Worm (Caenorhabditis elegans) whole organism, L4 larva: ENCODE measurements around the gene srx-13.

Experiments
- F26F4.8 ChIP-seq: fragments of 200-800 bp; sonication (Bioruptor generic); conservative IDR thresholded peaks from 2 replicates; pipeline ENCODE4 v1.3.6; 2022; ENCODE audit warnings: missing genetic modification characterization, missing compliant biosample characterization
- T26A8.4 ChIP-seq: fragments of 200-800 bp; sonication (Bioruptor generic); IDR thresholded peaks from 2 replicates; pipeline ENCODE4 v1.3.6; 2022; ENCODE audit warnings: missing genetic modification characterization, missing compliant biosample characterization
- Y75B8A.6 ChIP-seq: fragments of 200-800 bp; sonication (Bioruptor generic); IDR thresholded peaks from 2 replicates; pipeline ENCODE4 v1.3.6; 2022; ENCODE audit warnings: missing genetic modification reagents, missing genetic modification characterization, missing compliant biosample characterization
- ZK337.2 ChIP-seq: fragments of 200-800 bp; sonication (Bioruptor generic); IDR thresholded peaks from 2 replicates; pipeline ENCODE4 v1.3.6; 2022; ENCODE audit warnings: missing genetic modification reagents, missing genetic modification characterization, missing compliant biosample characterization
- ZK546.5 ChIP-seq, 2 experiments: sonication (generic microtip); optimal IDR thresholded peaks; 2 replicates each; lab custom pipeline; 2017; ENCODE audit warnings: missing biosample characterization in 2 of 2, missing genetic modification characterization in 2 of 2
- arid-1 ChIP-seq: fragments of 200-800 bp; sonication (Bioruptor generic); conservative IDR thresholded peaks from 2 replicates; pipeline ENCODE4 v1.3.6; 2022; ENCODE audit warnings: missing genetic modification reagents, missing genetic modification characterization, missing compliant biosample characterization
- attf-4 ChIP-seq: sonication (generic microtip); optimal IDR thresholded peaks from 3 replicates; lab custom pipeline; 2017; ENCODE audit warnings: missing biosample characterization, missing genetic modification characterization
- ceh-20 ChIP-seq: fragments of 200-800 bp; sonication (Bioruptor generic); IDR thresholded peaks from 2 replicates; pipeline ENCODE4 v1.3.6; 2022; ENCODE audit warnings: missing genetic modification reagents, missing genetic modification characterization, missing compliant biosample characterization
- ceh-32 ChIP-seq: sonication (generic microtip); optimal IDR thresholded peaks from 2 replicates; lab custom pipeline; 2016; ENCODE audit warnings: mild to moderate bottlenecking, missing genetic modification characterization, missing compliant biosample characterization; ENCODE audit not compliant: poor library complexity
- ceh-82 ChIP-seq: sonication (generic microtip); optimal IDR thresholded peaks from 2 replicates; lab custom pipeline; 2017; ENCODE audit warnings: missing biosample characterization, missing genetic modification characterization
- cey-2 ChIP-seq: sonication (generic microtip); optimal IDR thresholded peaks from 3 replicates; lab custom pipeline; 2017; ENCODE audit warnings: missing genetic modification characterization, mild to moderate bottlenecking, missing compliant biosample characterization, antibody characterized with exemption, borderline replicate concordance; ENCODE audit not compliant: insufficient read depth
- ctbp-1 ChIP-seq: fragments of 200-800 bp; sonication (Bioruptor generic); IDR thresholded peaks from 2 replicates; pipeline ENCODE4 v1.3.6; 2022; ENCODE audit warnings: missing genetic modification reagents, missing genetic modification characterization, missing compliant biosample characterization
- daf-12 ChIP-seq: fragments of 150-350 bp; optimal IDR thresholded peaks from 2 replicates; lab custom pipeline; 2014; ENCODE audit warnings: missing biosample characterization, missing genetic modification reagents, missing genetic modification characterization
- daf-16 ChIP-seq, 3 experiments: sonication (generic microtip); optimal IDR thresholded peaks; 2 replicates each; lab custom pipeline; 2016 to 2017; ENCODE audit warnings: missing genetic modification characterization in 3 of 3, missing genetic modification reagents in 3 of 3, mild to moderate bottlenecking in 2 of 3, missing compliant biosample characterization in 2 of 3, missing biosample characterization in 1 of 3, moderate library complexity in 1 of 3
- daf-19 ChIP-seq: fragments of 200-800 bp; sonication (Bioruptor generic); conservative IDR thresholded peaks from 2 replicates; pipeline ENCODE4 v1.3.6; 2022; ENCODE audit warnings: missing genetic modification characterization, missing compliant biosample characterization
- dmd-6 ChIP-seq: fragments of 200-800 bp; sonication (Bioruptor generic); IDR thresholded peaks from 2 replicates; pipeline ENCODE4 v1.3.6; 2022; ENCODE audit warnings: missing genetic modification reagents, missing genetic modification characterization, missing compliant biosample characterization
- dpl-1 ChIP-seq: fragments of 150-350 bp; optimal IDR thresholded peaks from 2 replicates; lab custom pipeline; 2014; ENCODE audit warnings: missing biosample characterization, missing genetic modification reagents, missing genetic modification characterization
- fkh-10 ChIP-seq: fragments of 150-350 bp; optimal IDR thresholded peaks from 2 replicates; lab custom pipeline; 2014; ENCODE audit warnings: missing biosample characterization, missing genetic modification reagents, missing genetic modification characterization
- lin-15B ChIP-seq: fragments of 150-350 bp; sonication (generic microtip); optimal IDR thresholded peaks from 3 replicates; lab custom pipeline; 2014; ENCODE audit warnings: missing biosample characterization, missing genetic modification characterization
- lin-38 ChIP-seq: fragments of 200-800 bp; sonication (Bioruptor generic); IDR thresholded peaks from 2 replicates; pipeline ENCODE4 v1.3.6; 2022; ENCODE audit warnings: missing genetic modification reagents, missing genetic modification characterization, missing compliant biosample characterization
- madf-9 ChIP-seq: fragments of 200-800 bp; sonication (Bioruptor generic); conservative IDR thresholded peaks from 2 replicates; pipeline ENCODE4 v1.3.6; 2022; ENCODE audit warnings: missing genetic modification reagents, missing genetic modification characterization, missing compliant biosample characterization
- mdl-1 ChIP-seq, 2 experiments: fragments of 150-350 bp in 1 of 2; sonication (generic microtip) in 1 of 2; optimal IDR thresholded peaks; 2 replicates each; lab custom pipeline; 2014 to 2017; ENCODE audit warnings: missing biosample characterization in 2 of 2, missing genetic modification characterization in 2 of 2
- mep-1 ChIP-seq: fragments of 150-350 bp; sonication (generic microtip); optimal IDR thresholded peaks from 3 replicates; lab custom pipeline; 2014; ENCODE audit warnings: missing biosample characterization, missing genetic modification characterization
- mes-2 ChIP-seq: sonication (generic microtip); optimal IDR thresholded peaks from 2 replicates; lab custom pipeline; 2016; ENCODE audit warnings: missing genotype, mild to moderate bottlenecking, missing genetic modification characterization, missing compliant biosample characterization; ENCODE audit not compliant: poor library complexity, severe bottlenecking
- nhr-25 ChIP-seq: sonication (generic microtip); optimal IDR thresholded peaks from 2 replicates; lab custom pipeline; 2017; ENCODE audit warnings: missing genetic modification characterization, mild to moderate bottlenecking, missing compliant biosample characterization, antibody characterized with exemption, moderate library complexity, borderline replicate concordance; ENCODE audit not compliant: insufficient read depth
- nhr-28 ChIP-seq: fragments of 150-350 bp; optimal IDR thresholded peaks from 2 replicates; lab custom pipeline; 2014; ENCODE audit warnings: missing biosample characterization, missing genetic modification characterization
- pha-4 ChIP-seq, 2 experiments: fragments of 150-350 bp in 1 of 2; fragments of 200-800 bp in 1 of 2; sonication (Bioruptor generic) in 1 of 2; IDR thresholded peaks in 1 of 2; optimal IDR thresholded peaks in 1 of 2; 2 replicates each; pipeline versions ENCODE4 v1.3.6 to Lab custom; 2014 to 2022; ENCODE audit warnings: missing genetic modification characterization in 2 of 2, missing genetic modification reagents in 2 of 2, missing biosample characterization in 1 of 2, missing compliant biosample characterization in 1 of 2
- rbr-2 ChIP-seq: sonication (generic microtip); optimal IDR thresholded peaks from 2 replicates; lab custom pipeline; 2016; ENCODE audit warnings: missing genotype, missing genetic modification characterization, missing compliant biosample characterization
- saeg-2 ChIP-seq: fragments of 200-800 bp; sonication (Bioruptor generic); IDR thresholded peaks from 2 replicates; pipeline ENCODE4 v1.3.6; 2022; ENCODE audit warnings: missing genetic modification reagents, missing genetic modification characterization, missing compliant biosample characterization
- set-16 ChIP-seq: fragments of 200-800 bp; sonication (Bioruptor generic); IDR thresholded peaks from 2 replicates; pipeline ENCODE4 v1.3.6; 2022; ENCODE audit warnings: missing genetic modification reagents, missing genetic modification characterization, missing compliant biosample characterization
- snpc-1.2 ChIP-seq: fragments of 200-800 bp; sonication (Bioruptor generic); IDR thresholded peaks from 2 replicates; pipeline ENCODE4 v1.3.6; 2022; ENCODE audit warnings: missing genetic modification reagents, missing genetic modification characterization, missing compliant biosample characterization
- unc-130 ChIP-seq: sonication (generic microtip); optimal IDR thresholded peaks from 2 replicates; lab custom pipeline; 2016; ENCODE audit warnings: missing genetic modification reagents, missing genetic modification characterization, missing compliant biosample characterization
- unc-62 ChIP-seq, 3 experiments: fragments of 150-350 bp in 1 of 3; sonication (generic microtip); optimal IDR thresholded peaks in 2 of 3; peaks in 1 of 3; 1 replicate in 1 of 3; 2 replicates in 2 of 3; lab custom pipeline; 2014 to 2017; ENCODE audit warnings: missing biosample characterization in 3 of 3, missing genetic modification characterization in 3 of 3, missing genetic modification reagents in 3 of 3, missing genotype in 1 of 3
- zfp-3 ChIP-seq: fragments of 200-800 bp; sonication (Bioruptor generic); conservative IDR thresholded peaks from 2 replicates; pipeline ENCODE4 v1.3.6; 2022; ENCODE audit warnings: missing genetic modification reagents, missing genetic modification characterization, missing compliant biosample characterization
- ztf-11 ChIP-seq: fragments of 150-350 bp; optimal IDR thresholded peaks from 2 replicates; lab custom pipeline; 2014; ENCODE audit warnings: missing biosample characterization, missing genetic modification characterization

Gene srx-13

ce11 chrIV:1105999-1106398 lies 12.5 kb downstream of the srx-13 start:
- TF ChIP-seq pha-4 (GFP tag; IDR thresholded peaks at IDR 0.05; lab: Robert Waterston, UW) (no peak), pha-4 (tag; optimal IDR thresholded peaks at IDR 0.05; lab: Kevin White, UChicago) (no peak), T26A8.4 (GFP tag; lab: Robert Waterston, UW) (no peak), Y75B8A.6 (GFP tag; lab: Robert Waterston, UW) (no peak), daf-12 (tag; lab: Kevin White, UChicago) (no peak), dmd-6 (no peak)

ce11 chrIV:1105104-1105503 lies 13.4 kb downstream of the srx-13 start:
- TF ChIP-seq snpc-1.2: no peak
- no peak for TF ChIP-seq daf-12 (tag; lab: Kevin White, UChicago)
- no peak for TF ChIP-seq ctbp-1 (GFP tag; lab: Robert Waterston, UW)
- peak in 1 of 2 experiments; percentile 56 for TF ChIP-seq daf-16 (GFP tag; optimal IDR thresholded peaks at IDR 0.05; lab: Kevin White, UChicago)
- no peak for TF ChIP-seq daf-16 (tag; optimal IDR thresholded peaks at IDR 0.05; lab: Kevin White, UChicago)

ce11 chrIV:1104518-1104917 lies 13.9 kb downstream of the srx-13 start, which contains the start of the genes C44B12.9 and C44B12.3:
TSS of gene C44B12.9 (minus strand) at chrIV:1104618.
TSS of gene C44B12.3 (plus strand) at chrIV:1104766.
- TF ChIP-seq daf-16 (GFP tag; optimal IDR thresholded peaks at IDR 0.05; lab: Kevin White, UChicago) (no peak), daf-16 (tag; optimal IDR thresholded peaks at IDR 0.05; lab: Kevin White, UChicago) (no peak), mes-2 (no peak), attf-4 (tag; lab: Kevin White, UChicago) (no peak), ceh-32 (tag; lab: Kevin White, UChicago) (no peak), dpl-1 (no peak), unc-62 (GFP tag; optimal IDR thresholded peaks at IDR 0.05 in 1 of 2; lab: Kevin White, UChicago) (no peak), unc-62 (tag; optimal IDR thresholded peaks at IDR 0.05; lab: Kevin White, UChicago) (no peak), mep-1 (no peak), ceh-20 (GFP tag; lab: Robert Waterston, UW) (no peak), ztf-11 (no peak), zfp-3 (no peak), madf-9 (GFP tag; lab: Robert Waterston, UW) (no peak), lin-15B (tag; lab: Kevin White, UChicago) (no peak), Y75B8A.6 (GFP tag; lab: Robert Waterston, UW) (no peak), nhr-28 (tag; lab: Kevin White, UChicago) (no peak)
- TF ChIP-seq, all 104 proteins: peak for 0

DNA sequence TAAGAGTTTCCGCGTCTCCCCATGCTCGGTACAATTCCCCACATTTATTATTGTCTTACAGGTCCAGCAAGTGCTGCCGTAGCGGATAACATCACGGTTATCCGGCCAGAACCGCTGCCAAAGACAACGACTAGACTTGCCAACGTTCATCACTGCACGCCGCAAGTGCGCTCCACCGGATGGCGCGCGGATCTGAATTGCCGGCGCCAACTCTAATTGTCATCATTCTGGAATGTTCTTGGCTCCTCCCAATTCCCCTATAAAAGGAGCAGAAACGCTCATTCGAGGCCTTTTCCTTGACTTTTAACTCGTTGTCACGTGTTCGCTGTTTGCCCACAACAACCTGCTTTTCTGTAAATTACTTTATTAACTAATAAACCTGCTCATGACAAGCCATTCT lies 14.5 kb downstream of the srx-13 start:
- peak; percentile 22; the same call in 1 of the 2 replicates for TF ChIP-seq set-16 (GFP tag; lab: Robert Waterston, UW)
- peak; percentile 55 for TF ChIP-seq lin-38 (GFP tag; lab: Robert Waterston, UW)

- no peak for TF ChIP-seq ceh-82 (tag; lab: Kevin White, UChicago)
- TF ChIP-seq daf-19 (GFP tag; lab: Robert Waterston, UW): no peak
- TF ChIP-seq arid-1 (GFP tag; lab: Robert Waterston, UW): no peak
- TF ChIP-seq rbr-2 (tag; lab: Kevin White, UChicago): no peak
- TF ChIP-seq unc-62 (GFP tag; optimal IDR thresholded peaks at IDR 0.05 in 1 of 2; lab: Kevin White, UChicago): no peak
- TF ChIP-seq unc-62 (tag; optimal IDR thresholded peaks at IDR 0.05; lab: Kevin White, UChicago): no peak
- no peak for TF ChIP-seq mep-1
- no peak for TF ChIP-seq mdl-1 (tag; optimal IDR thresholded peaks at IDR 0.05; lab: Kevin White, UChicago)
- no peak for TF ChIP-seq Y75B8A.6 (GFP tag; lab: Robert Waterston, UW)
- TF ChIP-seq fkh-10 (GFP tag; lab: Kevin White, UChicago): no peak
- TF ChIP-seq ZK337.2 (GFP tag; lab: Robert Waterston, UW): no peak
- TF ChIP-seq snpc-1.2: no peak
- TF ChIP-seq F26F4.8: no peak
- TF ChIP-seq ZK546.5 (tag; optimal IDR thresholded peaks at IDR 0.05; lab: Kevin White, UChicago): no peak
- no peak for TF ChIP-seq cey-2
- TF ChIP-seq mes-2: no peak
- no peak for TF ChIP-seq nhr-25 (tag; lab: Kevin White, UChicago)
- no peak for TF ChIP-seq set-16 (GFP tag; lab: Robert Waterston, UW)
- no peak for TF ChIP-seq saeg-2 (GFP tag; lab: Robert Waterston, UW)
- no peak for TF ChIP-seq unc-130
Measured at ce11 chrIV:1097153-1097552, 21.3 kb downstream of the srx-13 start, which contains the start of gene cox-18. TSS of gene cox-18 (plus strand) at chrIV:1097453.
